Fruit fly (Drosophila melanogaster) whole organism, embryonic: ENCODE measurements around the gene Fer2.

Experiments
- CG17802 ChIP-seq: fragments of 200-800 bp; sonication (Bioruptor generic); optimal IDR thresholded peaks from 2 replicates; lab custom pipeline; 2018; ENCODE audit warnings: missing biosample characterization, mild to moderate bottlenecking, missing genetic modification characterization, moderate library complexity
- aop ChIP-seq: fragments of 200-800 bp; sonication (Bioruptor generic); IDR thresholded peaks from 2 replicates; pipeline ENCODE4 v1.3.6; 2022; ENCODE audit warnings: missing biosample characterization, missing genetic modification characterization
- unpg ChIP-seq: fragments of 200-800 bp; sonication (Bioruptor generic); optimal IDR thresholded peaks from 3 replicates; lab custom pipeline; 2018; ENCODE audit warnings: missing biosample characterization, mild to moderate bottlenecking, missing genetic modification characterization, moderate library complexity

dm6 chr3R:16105813-16106480 is 45.2 kb downstream of the Fer2 start:
- TF ChIP-seq CG17802 (tag; lab: Kevin White, UChicago) (no peak), aop (GFP tag; lab: Robert Waterston, UW) (no peak), unpg (GFP tag; lab: Kevin White, UChicago) (no peak)
